Fruit fly (Drosophila melanogaster): Measurements from ENCODE around the gene CG42635.

CG42635 gene

dm6 chr2L:18032741-18033140 is 25.0 kb downstream of the CG42635 start:
- TF ChIP-seq bigmax (GFP tag; optimal IDR thresholded peaks at IDR 0.05) (no peak), CG6254 (GFP tag; optimal IDR thresholded peaks at IDR 0.05) (no peak), CG11723 (GFP tag; optimal IDR thresholded peaks at IDR 0.05) (no peak), CG3847 (GFP tag; IDR thresholded peaks at IDR 0.05) (no peak), CTCF (GFP tag; optimal IDR thresholded peaks at IDR 0.05) (peak; percentile 85), CG3065 (GFP tag; optimal IDR thresholded peaks at IDR 0.05) (peak; percentile 73), CG6854 (GFP tag; optimal IDR thresholded peaks at IDR 0.05) (no peak), CG10462 (GFP tag; optimal IDR thresholded peaks at IDR 0.05) (no peak), sr (GFP tag; IDR thresholded peaks at IDR 0.05) (no peak)

Measured in whole organism, embryonic.